Fruit fly (Drosophila melanogaster) whole organism, pupa: Measurements from ENCODE around the gene CG15461.

Experiments used
- CG10348 ChIP-seq: fragments of 200-800 bp; sonication (Bioruptor generic); IDR thresholded peaks from 2 replicates; pipeline ENCODE4 v1.3.6; 2022; ENCODE audit warnings: missing biosample characterization, missing genetic modification characterization
- CG12605 ChIP-seq: fragments of 200-800 bp; sonication (Bioruptor generic); IDR thresholded peaks from 2 replicates; pipeline ENCODE4 v1.3.6; 2022; ENCODE audit warnings: missing biosample characterization, missing genetic modification characterization
- CG13204 ChIP-seq: fragments of 200-800 bp; sonication (Bioruptor generic); optimal IDR thresholded peaks from 2 replicates; lab custom pipeline; 2018; ENCODE audit warnings: missing biosample characterization, mild to moderate bottlenecking, missing genetic modification characterization, moderate library complexity
- CG14655 ChIP-seq: fragments of 200-800 bp; sonication (Bioruptor generic); optimal IDR thresholded peaks from 3 replicates; lab custom pipeline; 2017; ENCODE audit warnings: mild to moderate bottlenecking, missing biosample characterization, missing genetic modification reagents, missing genetic modification characterization
- CG32121 ChIP-seq: fragments of 200-800 bp; sonication (Bioruptor generic); IDR thresholded peaks from 2 replicates; pipeline ENCODE4 v1.3.6; 2022; ENCODE audit warnings: missing biosample characterization, missing genetic modification characterization
- CG8159 ChIP-seq: fragments of 200-800 bp; sonication (Bioruptor generic); optimal IDR thresholded peaks from 3 replicates; lab custom pipeline; 2018; ENCODE audit warnings: missing biosample characterization, mild to moderate bottlenecking, missing genetic modification characterization, moderate library complexity
- CG8301 ChIP-seq: fragments of 200-800 bp; sonication (Bioruptor generic); optimal IDR thresholded peaks from 2 replicates; lab custom pipeline; 2018; ENCODE audit warnings: missing biosample characterization, mild to moderate bottlenecking, missing genetic modification characterization
- CG9948 ChIP-seq: fragments of 200-800 bp; sonication (Bioruptor generic); optimal IDR thresholded peaks from 2 replicates; lab custom pipeline; 2018; ENCODE audit warnings: missing biosample characterization, mild to moderate bottlenecking, missing genetic modification characterization, moderate library complexity
- D1 ChIP-seq: fragments of 200-800 bp; sonication (Bioruptor generic); optimal IDR thresholded peaks from 2 replicates; lab custom pipeline; 2018; ENCODE audit warnings: missing biosample characterization, mild to moderate bottlenecking, missing genetic modification characterization, moderate library complexity
- EcR ChIP-seq: fragments of 200-800 bp; sonication (Bioruptor generic); optimal IDR thresholded peaks from 3 replicates; lab custom pipeline; 2019; ENCODE audit warnings: missing biosample characterization, missing genetic modification characterization, mild to moderate bottlenecking, moderate library complexity, missing genetic modification reagents
- Snoo ChIP-seq: fragments of 200-800 bp; sonication (Bioruptor generic); optimal IDR thresholded peaks from 3 replicates; lab custom pipeline; 2017; ENCODE audit warnings: missing biosample characterization, mild to moderate bottlenecking, missing genetic modification characterization, inconsistent platforms
- fd96Ca ChIP-seq: fragments of 200-800 bp; sonication (Bioruptor generic); IDR thresholded peaks from 3 replicates; pipeline ENCODE4 v1.3.6; 2022; ENCODE audit warnings: missing biosample characterization, missing genetic modification characterization
- rn ChIP-seq: fragments of 200-800 bp; sonication (Bioruptor generic); IDR thresholded peaks from 2 replicates; pipeline ENCODE4 v1.3.6; 2022; ENCODE audit warnings: missing biosample characterization, missing genetic modification characterization

DNA sequence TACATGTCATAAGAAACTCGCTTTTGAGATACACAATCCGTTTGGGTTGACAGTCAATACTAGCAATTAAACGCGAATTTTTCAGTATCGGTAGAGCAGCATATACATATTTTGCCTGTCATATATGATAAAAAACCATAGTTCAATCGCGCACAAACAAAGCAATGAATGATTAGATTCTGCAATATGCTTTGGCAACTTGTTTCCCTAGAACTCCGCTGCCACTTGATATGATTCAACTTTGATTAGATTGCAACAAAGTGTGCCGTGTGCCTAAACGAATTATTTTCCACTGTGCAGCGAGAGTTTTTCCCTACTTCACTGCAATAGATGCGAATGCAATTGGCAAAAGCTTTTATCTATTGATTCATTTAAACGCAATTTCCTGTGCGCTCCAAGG is 15.7 kb downstream of the CG15461 start:
- TF ChIP-seq CG13204 (GFP tag; lab: Kevin White, UChicago) (no peak), CG10348 (no peak), fd96Ca (GFP tag; lab: Robert Waterston, UW) (no peak), CG14655 (GFP tag; lab: Kevin White, UChicago) (peak; percentile 62), CG9948 (tag; lab: Kevin White, UChicago) (peak; percentile 53), CG8159 (tag; lab: Kevin White, UChicago) (peak; percentile 39), Snoo (tag; lab: Kevin White, UChicago) (no peak), rn (GFP tag; lab: Robert Waterston, UW) (no peak), CG32121 (GFP tag; lab: Robert Waterston, UW) (no peak), D1 (tag; lab: Kevin White, UChicago) (no peak), CG12605 (GFP tag; lab: Robert Waterston, UW) (no peak), EcR (GFP tag; lab: Kevin White, UChicago) (no peak), CG8301 (tag; lab: Kevin White, UChicago) (peak; percentile 32)
